Worm (Caenorhabditis elegans): ENCODE results near the gene F38B6.6.

DNA sequence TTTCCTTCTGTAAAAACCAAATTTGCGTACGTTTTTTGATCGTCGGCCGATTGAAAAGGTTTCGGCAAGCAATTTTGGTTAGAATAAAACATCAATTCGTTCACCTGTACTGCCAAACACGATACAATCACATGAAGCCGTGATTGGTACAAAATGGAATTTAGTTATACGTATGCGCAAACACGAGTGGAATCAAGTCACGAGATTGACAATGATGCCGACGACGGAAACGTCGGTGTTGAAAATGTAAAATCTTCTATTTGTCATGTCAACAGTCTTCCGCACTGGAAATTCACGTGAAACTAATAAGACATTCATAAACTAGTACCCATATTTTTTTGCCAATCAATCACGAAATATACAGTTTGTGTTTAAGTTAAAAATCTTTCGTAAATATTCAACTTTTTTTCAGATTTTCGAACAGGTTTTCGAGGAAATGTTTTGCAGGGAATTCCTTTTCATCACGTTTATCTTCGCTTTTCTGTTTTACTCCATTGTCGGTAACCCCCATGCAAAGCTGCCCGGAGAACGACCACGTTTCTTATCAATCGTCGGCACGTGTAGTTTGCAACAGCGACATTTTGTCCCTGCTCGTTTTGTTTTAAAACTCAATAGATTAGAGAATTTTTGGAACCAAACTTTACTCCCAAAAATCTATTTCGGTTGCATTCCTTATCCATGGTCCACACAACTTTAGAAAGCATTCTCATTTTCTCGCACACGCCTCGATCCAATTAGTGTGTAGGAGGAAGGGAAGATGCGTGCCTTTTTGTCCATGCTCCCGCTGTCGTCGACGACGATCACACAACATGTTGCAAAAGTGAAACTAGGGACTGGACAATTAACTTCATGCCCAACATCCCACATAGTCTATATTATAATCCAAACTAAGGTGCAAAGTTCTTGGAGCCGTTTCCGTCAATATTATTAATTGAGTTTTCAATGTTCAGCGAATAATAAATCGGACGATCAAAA, 49.4 kb upstream of the F38B6.6 start:
- TF ChIP-seq jun-1 (tag; optimal IDR thresholded peaks at IDR 0.05) = no peak
- TF ChIP-seq zag-1 (tag; optimal IDR thresholded peaks at IDR 0.05) = no peak
- no peak for TF ChIP-seq rbr-2 (tag; optimal IDR thresholded peaks at IDR 0.05)
- peak in 1 of 2 experiments; percentile 42 for TF ChIP-seq lsy-2 (tag; optimal IDR thresholded peaks at IDR 0.05)

Data from whole organism, L4 larva.